Worm (Caenorhabditis elegans) whole organism, young adult: ENCODE data around the gene mif-4.
A peak's percentile ranks its signal among the peaks of the same experiment; 100 is the strongest.

Source experiments
- D2030.7 ChIP-seq: fragments of 200-800 bp; sonication (Bioruptor generic); IDR thresholded peaks from 2 replicates; pipeline ENCODE4 v1.3.6; 2022; ENCODE audit warnings: missing genetic modification reagents, missing genetic modification characterization, missing compliant biosample characterization
- F33H1.4 ChIP-seq: fragments of 200-800 bp; sonication (Bioruptor generic); IDR thresholded peaks from 2 replicates; pipeline ENCODE4 v1.3.6; 2022; ENCODE audit warnings: missing genetic modification reagents, missing genetic modification characterization, missing compliant biosample characterization
- F49E8.2 ChIP-seq: sonication (generic microtip); optimal IDR thresholded peaks from 3 replicates; lab custom pipeline; 2017; ENCODE audit warnings: missing genetic modification characterization, mild to moderate bottlenecking, missing compliant biosample characterization, antibody characterized with exemption, moderate library complexity; ENCODE audit not compliant: insufficient read depth
- F55B11.4 ChIP-seq: sonication (generic microtip); optimal IDR thresholded peaks from 2 replicates; lab custom pipeline; 2016; ENCODE audit warnings: missing compliant biosample characterization, missing genetic modification characterization, borderline replicate concordance; ENCODE audit not compliant: insufficient read depth
- K12H6.12 ChIP-seq: fragments of 200-800 bp; sonication (Bioruptor generic); optimal IDR thresholded peaks from 2 replicates; lab custom pipeline; 2018; ENCODE audit warnings: mild to moderate bottlenecking, missing genetic modification characterization, missing compliant biosample characterization
- Y53F4B.3 ChIP-seq: fragments of 200-800 bp; sonication (Bioruptor generic); IDR thresholded peaks from 2 replicates; pipeline ENCODE4 v1.3.6; 2022; ENCODE audit warnings: missing genetic modification reagents, missing genetic modification characterization, missing compliant biosample characterization
- Y53G8AR.9 ChIP-seq: fragments of 200-800 bp; sonication (Bioruptor generic); conservative IDR thresholded peaks from 2 replicates; pipeline ENCODE4 v1.3.6; 2022; ENCODE audit warnings: missing genetic modification reagents, missing genetic modification characterization, missing compliant biosample characterization
- Y56A3A.18 ChIP-seq: fragments of 200-800 bp; sonication (Bioruptor generic); IDR thresholded peaks from 2 replicates; pipeline ENCODE4 v1.3.6; 2022; ENCODE audit warnings: missing genetic modification reagents, missing genetic modification characterization, missing compliant biosample characterization
- Y79H2A.3 ChIP-seq: fragments of 200-800 bp; sonication (Bioruptor generic); conservative IDR thresholded peaks from 2 replicates; pipeline ENCODE4 v1.3.6; 2022; ENCODE audit warnings: missing genetic modification reagents, missing genetic modification characterization, missing compliant biosample characterization
- ZK185.1 ChIP-seq: sonication (generic microtip); optimal IDR thresholded peaks from 2 replicates; lab custom pipeline; 2016; ENCODE audit warnings: mild to moderate bottlenecking, missing genetic modification characterization, missing compliant biosample characterization; ENCODE audit not compliant: poor library complexity, severe bottlenecking
- ama-1 ChIP-seq, 3 experiments: fragments of 150-350 bp in 1 of 3; sonication (generic microtip) in 2 of 3; optimal IDR thresholded peaks; 2 replicates each; lab custom pipeline; 2014 to 2018; ENCODE audit warnings: missing biosample characterization in 2 of 3, missing genetic modification characterization in 2 of 3, missing genetic modification reagents in 2 of 3
- atf-7 ChIP-seq: sonication (generic microtip); optimal IDR thresholded peaks from 2 replicates; lab custom pipeline; 2017; ENCODE audit warnings: mild to moderate bottlenecking, missing genetic modification characterization, missing compliant biosample characterization
- attf-5 ChIP-seq: fragments of 200-800 bp; sonication (Bioruptor generic); optimal IDR thresholded peaks from 2 replicates; lab custom pipeline; 2018; ENCODE audit warnings: mild to moderate bottlenecking, missing genetic modification characterization, missing compliant biosample characterization
- bed-2 ChIP-seq: fragments of 200-800 bp; sonication (Bioruptor generic); IDR thresholded peaks from 2 replicates; pipeline ENCODE4 v1.3.6; 2022; ENCODE audit warnings: missing genetic modification reagents, missing genetic modification characterization, missing compliant biosample characterization
- cebp-1 ChIP-seq, 2 experiments: fragments of 200-800 bp in 1 of 2; sonication (Bioruptor generic) in 1 of 2; sonication (generic microtip) in 1 of 2; IDR thresholded peaks in 1 of 2; optimal IDR thresholded peaks in 1 of 2; 2 replicates each; pipeline versions ENCODE4 v1.3.6 to Lab custom; 2017 to 2022; ENCODE audit warnings: missing compliant biosample characterization in 2 of 2, missing genetic modification characterization in 2 of 2, mild to moderate bottlenecking in 1 of 2, missing genetic modification reagents in 1 of 2, moderate library complexity in 1 of 2
- ceh-27 ChIP-seq: fragments of 200-800 bp; sonication (Bioruptor generic); optimal IDR thresholded peaks from 2 replicates; lab custom pipeline; 2018; ENCODE audit warnings: mild to moderate bottlenecking, missing genetic modification characterization, moderate library complexity, missing compliant biosample characterization
- ceh-79 ChIP-seq: sonication (generic microtip); optimal IDR thresholded peaks from 2 replicates; lab custom pipeline; 2017; ENCODE audit warnings: mild to moderate bottlenecking, missing genetic modification characterization, missing compliant biosample characterization
- dox-1 ChIP-seq: fragments of 200-800 bp; sonication (Bioruptor generic); IDR thresholded peaks from 2 replicates; pipeline ENCODE4 v1.3.6; 2022; ENCODE audit warnings: missing genetic modification reagents, missing genetic modification characterization, missing compliant biosample characterization
- dpl-1 ChIP-seq: fragments of 150-350 bp; optimal IDR thresholded peaks from 2 replicates; lab custom pipeline; 2014; ENCODE audit warnings: missing biosample characterization, missing genetic modification reagents, missing genetic modification characterization
- efl-1 ChIP-seq: fragments of 150-350 bp; optimal IDR thresholded peaks from 2 replicates; lab custom pipeline; 2014; ENCODE audit warnings: missing biosample characterization, missing genetic modification reagents, missing genetic modification characterization
- egrh-3 ChIP-seq: fragments of 200-800 bp; sonication (Bioruptor generic); IDR thresholded peaks from 2 replicates; pipeline ENCODE4 v1.3.6; 2022; ENCODE audit warnings: missing genetic modification reagents, missing genetic modification characterization, missing compliant biosample characterization
- gei-17 ChIP-seq: fragments of 200-800 bp; sonication (Bioruptor generic); optimal IDR thresholded peaks from 2 replicates; lab custom pipeline; 2018; ENCODE audit warnings: mild to moderate bottlenecking, missing genetic modification characterization, missing compliant biosample characterization
- him-1 ChIP-seq: sonication (generic microtip); optimal IDR thresholded peaks from 2 replicates; lab custom pipeline; 2016; ENCODE audit warnings: missing genotype, missing genetic modification reagents, missing genetic modification characterization, missing compliant biosample characterization
- hmg-1.2 ChIP-seq: fragments of 200-800 bp; sonication (Bioruptor generic); IDR thresholded peaks from 2 replicates; pipeline ENCODE4 v1.3.6; 2022; ENCODE audit warnings: missing genetic modification reagents, missing genetic modification characterization, missing compliant biosample characterization
- hmg-20 ChIP-seq: fragments of 200-800 bp; sonication (Bioruptor generic); IDR thresholded peaks from 2 replicates; pipeline ENCODE4 v1.3.6; 2022; ENCODE audit warnings: missing genetic modification reagents, missing genetic modification characterization, missing compliant biosample characterization
- hsf-1 ChIP-seq: fragments of 200-800 bp; sonication (Bioruptor generic); IDR thresholded peaks from 2 replicates; pipeline ENCODE4 v1.3.6; 2022; ENCODE audit warnings: missing genetic modification reagents, missing genetic modification characterization, missing compliant biosample characterization
- lin-40 ChIP-seq: sonication (generic microtip); optimal IDR thresholded peaks from 2 replicates; lab custom pipeline; 2016; ENCODE audit warnings: missing genetic modification characterization, mild to moderate bottlenecking, missing compliant biosample characterization, missing genotype, missing genetic modification reagents
- lin-54 ChIP-seq: fragments of 200-800 bp; sonication (Bioruptor generic); optimal IDR thresholded peaks from 2 replicates; lab custom pipeline; 2018; ENCODE audit warnings: mild to moderate bottlenecking, missing genetic modification characterization, missing compliant biosample characterization
- lir-1 ChIP-seq: fragments of 200-800 bp; sonication (Bioruptor generic); conservative IDR thresholded peaks from 2 replicates; pipeline ENCODE4 v1.3.6; 2022; ENCODE audit warnings: missing genetic modification reagents, missing genetic modification characterization, missing compliant biosample characterization
- madf-10 ChIP-seq: sonication (generic microtip); optimal IDR thresholded peaks from 2 replicates; lab custom pipeline; 2016; ENCODE audit warnings: mild to moderate bottlenecking, missing genetic modification characterization, missing compliant biosample characterization
- madf-3 ChIP-seq: fragments of 200-800 bp; sonication (Bioruptor generic); IDR thresholded peaks from 2 replicates; pipeline ENCODE4 v1.3.6; 2022; ENCODE audit warnings: missing genetic modification reagents, missing genetic modification characterization, missing compliant biosample characterization
- madf-8 ChIP-seq: fragments of 200-800 bp; sonication (Bioruptor generic); conservative IDR thresholded peaks from 2 replicates; pipeline ENCODE4 v1.3.6; 2022; ENCODE audit warnings: missing genetic modification reagents, missing genetic modification characterization, missing compliant biosample characterization
- mel-28 ChIP-seq: sonication (generic microtip); optimal IDR thresholded peaks from 2 replicates; lab custom pipeline; 2016; ENCODE audit warnings: borderline replicate concordance, mild to moderate bottlenecking, missing genetic modification characterization, missing compliant biosample characterization
- mes-4 ChIP-seq: sonication (generic microtip); optimal IDR thresholded peaks from 2 replicates; lab custom pipeline; 2016; ENCODE audit warnings: missing genotype, missing genetic modification characterization, missing compliant biosample characterization
- mxl-1 ChIP-seq: sonication (generic microtip); optimal IDR thresholded peaks from 2 replicates; lab custom pipeline; 2016; ENCODE audit warnings: missing genetic modification characterization, missing compliant biosample characterization
- nfya-1 ChIP-seq: sonication (generic microtip); optimal IDR thresholded peaks from 2 replicates; lab custom pipeline; 2017; ENCODE audit warnings: antibody characterized with exemption, missing compliant biosample characterization, missing genetic modification characterization, borderline replicate concordance; ENCODE audit not compliant: insufficient read depth
- nhr-80 ChIP-seq: sonication (generic microtip); optimal IDR thresholded peaks from 2 replicates; lab custom pipeline; 2016; ENCODE audit warnings: missing genetic modification characterization, missing compliant biosample characterization
- rpc-1 ChIP-seq, 2 experiments: fragments of 150-350 bp in 1 of 2; sonication (generic microtip) in 1 of 2; optimal IDR thresholded peaks; 2 replicates each; lab custom pipeline; 2014 to 2018; ENCODE audit warnings: missing biosample characterization in 1 of 2, missing genetic modification characterization in 1 of 2, missing genetic modification reagents in 1 of 2, missing genotype in 1 of 2
- snpc-4 ChIP-seq, 5 experiments: fragments of 150-350 bp in 1 of 5; sonication (generic microtip) in 4 of 5; optimal IDR thresholded peaks; 2 replicates each; lab custom pipeline; 2014 to 2018; ENCODE audit warnings: missing genetic modification characterization in 5 of 5, missing biosample characterization in 3 of 5, antibody characterized with exemption in 2 of 5, mild to moderate bottlenecking in 2 of 5, missing compliant biosample characterization in 2 of 5, missing genotype in 2 of 5, moderate library complexity in 2 of 5, missing genetic modification reagents in 1 of 5
- zfh-2 ChIP-seq: fragments of 200-800 bp; sonication (Bioruptor generic); conservative IDR thresholded peaks from 2 replicates; pipeline ENCODE4 v1.3.6; 2022; ENCODE audit warnings: missing genetic modification reagents, missing genetic modification characterization, missing compliant biosample characterization
- ztf-3 ChIP-seq: fragments of 200-800 bp; sonication (Bioruptor generic); optimal IDR thresholded peaks from 2 replicates; lab custom pipeline; 2018; ENCODE audit warnings: mild to moderate bottlenecking, missing genetic modification characterization, missing compliant biosample characterization

mif-4 gene

DNA sequence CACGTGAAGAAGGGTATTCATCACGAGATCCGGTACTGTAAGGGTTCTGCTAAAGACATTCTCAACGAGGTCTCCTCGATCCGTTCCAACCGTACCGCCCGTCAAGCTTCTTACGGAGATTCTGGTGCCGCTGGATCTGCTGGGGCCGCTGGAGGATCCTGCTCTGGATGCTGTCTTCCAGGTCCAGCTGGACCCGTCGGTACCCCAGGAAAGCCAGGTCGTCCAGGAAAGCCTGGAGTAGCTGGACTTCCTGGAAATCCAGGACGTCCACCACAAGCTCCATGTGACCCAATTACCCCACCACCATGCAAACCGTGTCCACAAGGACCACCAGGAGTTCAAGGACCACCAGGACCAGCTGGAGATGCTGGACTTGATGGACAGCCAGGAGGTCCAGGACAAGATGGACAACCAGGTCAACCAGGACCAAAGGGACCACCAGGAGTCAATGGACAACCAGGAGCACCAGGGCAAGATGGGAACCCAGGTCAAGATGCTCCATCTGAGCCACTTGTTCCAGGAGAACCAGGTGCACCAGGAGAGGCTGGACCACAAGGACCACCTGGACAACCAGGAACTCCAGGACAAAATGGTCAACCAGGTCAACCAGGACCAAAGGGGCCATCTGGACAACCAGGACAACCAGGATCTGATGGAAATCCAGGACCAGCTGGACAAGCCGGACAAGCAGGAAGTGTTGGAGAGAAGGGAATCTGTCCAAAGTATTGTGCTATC is 41.7 kb upstream of the mif-4 start:
- peak; percentile 61; the same call in 1 of the 2 replicates for TF ChIP-seq egrh-3
- peak; percentile 88 for TF ChIP-seq zfh-2 (GFP tag; lab: Robert Waterston, UW)
- no peak for TF ChIP-seq Y79H2A.3 (GFP tag; lab: Robert Waterston, UW)

DNA sequence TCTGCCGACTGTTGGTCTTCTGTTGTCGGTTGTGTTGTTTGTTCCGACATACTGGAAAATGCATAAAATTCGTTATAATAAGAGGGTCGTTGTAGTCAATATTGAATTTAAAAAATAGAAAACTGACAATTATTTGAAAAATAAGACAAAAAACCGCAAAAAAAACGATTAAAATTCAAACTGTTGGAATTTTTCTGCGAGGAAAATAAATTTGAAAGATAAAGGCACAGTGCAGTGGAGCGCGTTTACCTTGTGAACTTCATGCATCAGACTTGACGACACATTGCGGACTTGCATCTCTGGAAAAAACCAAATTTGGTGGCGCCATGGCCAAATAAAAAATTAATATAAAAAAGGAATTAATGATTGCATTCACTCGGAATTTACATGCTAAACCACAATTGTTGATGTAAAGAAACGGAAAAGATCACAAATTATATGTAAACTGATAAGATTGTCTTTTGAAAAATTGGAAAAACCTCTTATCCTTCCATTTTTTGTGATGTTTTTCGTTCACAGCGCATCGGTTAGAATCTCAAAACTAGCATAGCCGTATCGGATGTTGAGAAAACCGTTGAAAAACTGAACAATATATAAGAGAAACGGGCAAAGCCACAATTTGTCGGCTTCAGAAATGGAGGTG is 40.8 kb upstream of the mif-4 start, which contains the start of the genes hrpf-2 and bli-6:
Gene hrpf-2, minus strand, starts transcription at position 51 of the 643 bp plus-strand sequence.
Gene bli-6, plus strand, starts transcription at position 593 of the 643 bp plus-strand sequence.
- TF ChIP-seq snpc-4 (GFP tag; optimal IDR thresholded peaks at IDR 0.05; lab: Kevin White, UChicago): peak; percentile 17
- peak; percentile 42 to 91 (median 86) for TF ChIP-seq snpc-4 (tag; optimal IDR thresholded peaks at IDR 0.05; lab: Kevin White, UChicago)
- peak; percentile 52 for TF ChIP-seq ZK185.1 (tag; lab: Kevin White, UChicago)
- no peak for TF ChIP-seq bed-2 (GFP tag; lab: Robert Waterston, UW)
- TF ChIP-seq dox-1 (GFP tag; lab: Robert Waterston, UW): peak; percentile 43; the same call in 1 of the 2 replicates
- TF ChIP-seq madf-10 (tag; lab: Kevin White, UChicago): no peak
- TF ChIP-seq D2030.7 (GFP tag; lab: Robert Waterston, UW): 0 out of 2 replicates have a peak, but pooled peaks have one; percentile 30
- no peak for TF ChIP-seq Y56A3A.18
- no peak for TF ChIP-seq madf-8
- peak; percentile 61 for TF ChIP-seq lin-40 (tag; lab: Kevin White, UChicago)
- TF ChIP-seq hsf-1 (GFP tag; lab: Robert Waterston, UW): no peak
- no peak for TF ChIP-seq nfya-1 (tag; lab: Kevin White, UChicago)
- peak; percentile 57 for TF ChIP-seq dpl-1 (GFP tag; lab: Kevin White, UChicago)
- peak; percentile 4 for TF ChIP-seq K12H6.12 (tag; lab: Kevin White, UChicago)
- peak; percentile 71 for TF ChIP-seq attf-5
- TF ChIP-seq Y79H2A.3 (GFP tag; lab: Robert Waterston, UW): no peak
- no peak for TF ChIP-seq ama-1 (optimal IDR thresholded peaks at IDR 0.05; lab: Kevin White, UChicago)
- no peak for TF ChIP-seq ama-1 (GFP tag; optimal IDR thresholded peaks at IDR 0.05; lab: Kevin White, UChicago)
- TF ChIP-seq cebp-1 (GFP tag; IDR thresholded peaks at IDR 0.05; lab: Robert Waterston, UW): no peak
- no peak for TF ChIP-seq cebp-1 (tag; optimal IDR thresholded peaks at IDR 0.05; lab: Kevin White, UChicago)
- peak; percentile 59; the same call in 1 of the 2 replicates for TF ChIP-seq hmg-1.2 (GFP tag; lab: Robert Waterston, UW)
- TF ChIP-seq mes-4 (tag; lab: Kevin White, UChicago): no peak
- TF ChIP-seq F55B11.4 (tag; lab: Kevin White, UChicago): no peak
- no peak for TF ChIP-seq ceh-79 (tag; lab: Kevin White, UChicago)
- TF ChIP-seq lin-54 (GFP tag; lab: Kevin White, UChicago): peak; percentile 79
- TF ChIP-seq madf-3 (GFP tag; lab: Robert Waterston, UW): 0 out of 2 replicates have a peak, but pooled peaks have one; percentile 22
- TF ChIP-seq him-1 (tag; lab: Kevin White, UChicago): peak; percentile 2
- TF ChIP-seq hmg-20: no peak
- no peak for TF ChIP-seq mxl-1 (tag; lab: Kevin White, UChicago)
- TF ChIP-seq F33H1.4 (GFP tag; lab: Robert Waterston, UW): peak; percentile 49; the same call in 1 of the 2 replicates
- no peak for TF ChIP-seq nhr-80 (tag; lab: Kevin White, UChicago)
- no peak for TF ChIP-seq Y53G8AR.9 (GFP tag; lab: Robert Waterston, UW)
- TF ChIP-seq efl-1 (GFP tag; lab: Kevin White, UChicago): peak; percentile 47
- TF ChIP-seq rpc-1 (optimal IDR thresholded peaks at IDR 0.05; lab: Kevin White, UChicago): no peak
- no peak for TF ChIP-seq rpc-1 (tag; optimal IDR thresholded peaks at IDR 0.05; lab: Kevin White, UChicago)
- no peak for TF ChIP-seq mel-28 (tag; lab: Kevin White, UChicago)
- TF ChIP-seq lir-1: 0 out of 2 replicates have a peak, but pooled peaks have one; percentile 6
- no peak for TF ChIP-seq gei-17
- no peak for TF ChIP-seq F49E8.2
- no peak for TF ChIP-seq atf-7 (tag; lab: Kevin White, UChicago)
- no peak for TF ChIP-seq ztf-3 (GFP tag; lab: Kevin White, UChicago)
- no peak for TF ChIP-seq Y53F4B.3
- TF ChIP-seq ceh-27 (GFP tag; lab: Kevin White, UChicago): no peak
